Fruit fly (Drosophila melanogaster) ovary, adult (tissue): ENCODE results near the gene CG10341.

Source experiments
- CG17801 ChIP-seq: fragments of 200-800 bp; optimal IDR thresholded peaks from 2 replicates; lab custom pipeline; 2019; ENCODE audit warnings: missing biosample characterization, mild to moderate bottlenecking, missing genetic modification characterization, moderate library complexity; ENCODE audit not compliant: partially characterized antibody

Gene CG10341

dm6 chr2L:18724842-18725241 is 26.3 kb downstream of the CG10341 start:
- no peak for TF ChIP-seq CG17801 (GFP tag; lab: Kevin White, UChicago)

- TF ChIP-seq CG17801 (GFP tag; lab: Kevin White, UChicago): no peak
Observed at dm6 chr2L:18727986-18728385, 29.5 kb downstream of the CG10341 start.

dm6 chr2L:18732291-18732690 is 33.8 kb downstream of the CG10341 start, which contains the start of gene CG10348:
Gene CG10348, minus strand, starts transcription at chr2L:18732524.
- no peak for TF ChIP-seq CG17801 (GFP tag; lab: Kevin White, UChicago)

- TF ChIP-seq CG17801 (GFP tag; lab: Kevin White, UChicago): no peak
Observed at dm6 chr2L:18732760-18733530, 34.4 kb downstream of the CG10341 start.

dm6 chr2L:18735553-18736167 is 37.1 kb downstream of the CG10341 start:
- no peak for TF ChIP-seq CG17801 (GFP tag; lab: Kevin White, UChicago)

dm6 chr2L:18737239-18737638 is 38.7 kb downstream of the CG10341 start:
- TF ChIP-seq CG17801 (GFP tag; lab: Kevin White, UChicago): no peak

- TF ChIP-seq CG17801 (GFP tag; lab: Kevin White, UChicago): no peak
Observed at dm6 chr2L:18740010-18740409, 41.5 kb downstream of the CG10341 start, which contains the start of the genes CG42752 and CG15167. Gene CG42752, minus strand, starts transcription at chr2L:18740110. Gene CG15167, plus strand, starts transcription at chr2L:18740358.

dm6 chr2L:18742710-18743109 is 44.2 kb downstream of the CG10341 start:
- no peak for TF ChIP-seq CG17801 (GFP tag; lab: Kevin White, UChicago)

dm6 chr2L:18743896-18744295 is 45.4 kb downstream of the CG10341 start:
- no peak for TF ChIP-seq CG17801 (GFP tag; lab: Kevin White, UChicago)

dm6 chr2L:18745454-18745853 is 46.9 kb downstream of the CG10341 start:
- TF ChIP-seq CG17801 (GFP tag; lab: Kevin White, UChicago): no peak

dm6 chr2L:18746694-18747093 is 48.2 kb downstream of the CG10341 start:
- no peak for TF ChIP-seq CG17801 (GFP tag; lab: Kevin White, UChicago)
